Worm (Caenorhabditis elegans) whole organism, L4/young adult: ENCODE data around the gene F59H6.14.

Experiments
- dao-5 ChIP-seq: sonication (generic microtip); optimal IDR thresholded peaks from 2 replicates; lab custom pipeline; 2016; ENCODE audit warnings: missing genotype, missing genetic modification characterization, moderate library complexity, missing compliant biosample characterization
- him-1 ChIP-seq: sonication (generic microtip); optimal IDR thresholded peaks from 2 replicates; lab custom pipeline; 2016; ENCODE audit warnings: missing genotype, missing genetic modification reagents, missing genetic modification characterization, missing compliant biosample characterization

DNA sequence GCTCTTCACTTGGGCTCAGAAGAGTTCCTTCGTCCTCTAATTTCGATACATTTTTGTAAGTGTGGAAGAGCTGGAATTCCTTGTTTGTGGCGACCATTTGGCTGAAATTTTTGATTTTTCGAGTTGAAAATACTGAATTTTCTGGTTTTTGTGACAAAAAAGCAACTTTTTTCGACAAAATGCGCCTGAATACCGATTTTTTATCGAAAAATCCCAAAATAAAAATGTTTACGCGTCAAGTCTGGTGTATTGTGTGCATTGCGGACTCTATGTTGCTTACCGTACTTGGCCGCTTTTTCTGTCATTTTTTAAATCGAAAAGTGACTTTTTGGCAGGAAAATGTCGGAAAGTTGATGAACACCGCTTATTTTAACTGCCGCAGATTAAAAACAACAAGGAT is 3.0 kb upstream of the F59H6.14 start, which contains the start of gene bath-3:
- TF ChIP-seq him-1 (tag; lab: Kevin White, UChicago) (no peak), dao-5 (tag; lab: Kevin White, UChicago) (no peak)
